Fruit fly (Drosophila melanogaster): ENCODE measurements around the gene bip1.

The bip1 gene

DNA sequence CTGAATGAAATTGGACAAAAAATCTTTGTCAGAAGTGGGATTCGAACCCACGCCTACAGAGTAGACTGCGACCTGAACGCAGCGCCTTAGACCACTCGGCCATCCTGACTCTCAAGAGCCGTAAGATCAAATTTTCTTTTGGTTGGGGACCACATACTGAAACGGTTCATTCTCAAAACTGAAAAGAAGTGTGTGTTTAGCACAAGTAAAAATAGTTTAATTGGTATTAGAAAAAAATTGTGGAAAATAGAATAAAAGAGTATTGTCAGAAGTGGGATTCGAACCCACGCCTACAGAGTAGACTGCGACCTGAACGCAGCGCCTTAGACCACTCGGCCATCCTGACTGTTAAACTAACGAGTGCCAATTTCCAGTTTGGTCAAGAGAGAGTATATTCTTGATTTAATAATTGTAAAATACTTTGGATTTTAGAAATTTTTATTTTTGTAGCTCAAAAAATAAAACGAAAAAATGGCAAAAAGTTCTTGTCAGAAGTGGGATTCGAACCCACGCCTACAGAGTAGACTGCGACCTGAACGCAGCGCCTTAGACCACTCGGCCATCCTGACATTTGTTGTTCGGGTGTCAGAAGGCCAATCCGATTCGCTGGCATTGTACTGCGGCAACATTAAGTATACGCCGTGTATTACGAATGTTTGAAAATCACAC is 1.8 kb upstream of the bip1 start (continued):
- peak; percentile 81 for TF ChIP-seq CG7745 (tag; optimal IDR thresholded peaks at IDR 0.05)
- TF ChIP-seq sqz (GFP tag; optimal IDR thresholded peaks at IDR 0.05), result peak; percentile 52
- TF ChIP-seq Opbp (GFP tag; IDR thresholded peaks at IDR 0.05; ENCODE audit: partially characterized antibody), result peak; percentile 79; the same call in 2 of the 3 replicates
- TF ChIP-seq hbn (GFP tag; IDR thresholded peaks at IDR 0.05; ENCODE audit: partially characterized antibody), result peak; percentile 58
- peak; percentile 69; the same call in 1 of the 2 replicates for TF ChIP-seq CG42726 (GFP tag; IDR thresholded peaks at IDR 0.05; ENCODE audit: partially characterized antibody)
- TF ChIP-seq CG15514 (GFP tag; optimal IDR thresholded peaks at IDR 0.05), result peak; percentile 17
- TF ChIP-seq unc-4 (GFP tag; IDR thresholded peaks at IDR 0.05; ENCODE audit: partially characterized antibody), result peak; percentile 50
- peak; percentile 30 for TF ChIP-seq CG3281 (GFP tag; optimal IDR thresholded peaks at IDR 0.05)
- peak; percentile 20 for TF ChIP-seq CG18599 (GFP tag; optimal IDR thresholded peaks at IDR 0.05)
- peak; percentile 10 for TF ChIP-seq exex (tag; optimal IDR thresholded peaks at IDR 0.05)
- peak; percentile 58 for TF ChIP-seq CG13287 (GFP tag; IDR thresholded peaks at IDR 0.05; ENCODE audit: partially characterized antibody)
- peak; percentile 65 for TF ChIP-seq vnd (GFP tag; IDR thresholded peaks at IDR 0.05; ENCODE audit: partially characterized antibody)
- TF ChIP-seq D19A (tag; optimal IDR thresholded peaks at IDR 0.05), result peak; percentile 46
- peak; percentile 3 for TF ChIP-seq CG17568 (GFP tag; optimal IDR thresholded peaks at IDR 0.05)
- peak; percentile 79 for TF ChIP-seq bbx (GFP tag; IDR thresholded peaks at IDR 0.05; ENCODE audit: partially characterized antibody)
- TF ChIP-seq CG12155 (GFP tag; optimal IDR thresholded peaks at IDR 0.05), result peak; percentile 94
- peak; percentile 59 for TF ChIP-seq CG14860 (GFP tag; IDR thresholded peaks at IDR 0.05; ENCODE audit: partially characterized antibody)
- TF ChIP-seq BtbVII (GFP tag; optimal IDR thresholded peaks at IDR 0.05), result peak; percentile 46
- TF ChIP-seq CG34376 (GFP tag; optimal IDR thresholded peaks at IDR 0.05), result peak; percentile 9
- TF ChIP-seq CG4328 (GFP tag; optimal IDR thresholded peaks at IDR 0.05), result peak; percentile 27
- TF ChIP-seq Deaf1 (tag; optimal IDR thresholded peaks at IDR 0.05), result peak; percentile 10
- TF ChIP-seq inv (GFP tag; IDR thresholded peaks at IDR 0.05; ENCODE audit: partially characterized antibody), result peak; percentile 44
- peak; percentile 77; the same call in 2 of the 4 replicates for TF ChIP-seq chinmo (GFP tag; IDR thresholded peaks at IDR 0.05; ENCODE audit: partially characterized antibody)
- TF ChIP-seq Med (GFP tag), result peak; percentile 78
- TF ChIP-seq Scr (GFP tag; IDR thresholded peaks at IDR 0.05; ENCODE audit: partially characterized antibody), result peak; percentile 65
- peak; percentile 73 for TF ChIP-seq CG16813 (GFP tag; IDR thresholded peaks at IDR 0.05; ENCODE audit: partially characterized antibody)
- TF ChIP-seq CG2678 (tag; optimal IDR thresholded peaks at IDR 0.05), result peak; percentile 3
- peak; percentile 22 for TF ChIP-seq scrt (GFP tag; optimal IDR thresholded peaks at IDR 0.05)
- TF ChIP-seq Stat92E (GFP tag; optimal IDR thresholded peaks at IDR 0.05), result peak in 1 of 3 experiments; percentile 56

DNA sequence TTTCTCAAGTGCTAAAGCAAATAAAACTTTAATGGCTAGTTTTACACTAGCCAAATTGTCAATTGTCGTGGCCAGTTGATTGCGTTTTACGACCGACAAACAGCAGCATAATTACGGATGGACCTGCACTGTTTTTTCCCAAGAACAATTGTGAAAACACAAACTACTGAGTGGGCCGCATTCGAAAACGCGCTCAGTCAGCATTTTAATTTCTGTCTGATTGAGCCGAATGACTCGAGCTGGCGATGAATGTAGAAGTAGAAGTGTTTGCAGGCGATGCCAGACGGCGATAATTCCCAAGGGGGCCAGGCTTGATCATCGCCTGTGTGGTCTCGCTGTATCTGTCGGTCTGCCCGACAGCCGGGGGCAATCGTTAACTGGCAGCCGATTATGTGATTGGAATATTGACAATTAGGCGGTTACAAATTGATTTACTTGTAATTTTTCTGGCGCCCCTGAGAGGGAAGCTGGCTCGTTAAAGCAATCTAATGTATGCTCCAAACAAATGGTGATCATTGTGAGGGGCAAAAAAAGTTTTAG is 1.2 kb upstream of the bip1 start:
- TF ChIP-seq CG10654 (GFP tag; optimal IDR thresholded peaks at IDR 0.05) (no peak), CG4360 (GFP tag; IDR thresholded peaks at IDR 0.05) (0 out of 2 replicates have a peak, but pooled peaks have one; percentile 9), ap (GFP tag; IDR thresholded peaks at IDR 0.05) (0 out of 2 replicates have a peak, but pooled peaks have one; percentile 4), ara (GFP tag; IDR thresholded peaks at IDR 0.05) (no peak), chm (GFP tag; IDR thresholded peaks at IDR 0.05) (0 out of 2 replicates have a peak, but pooled peaks have one; percentile 8), Ets65A (GFP tag) (peak; percentile 15), ci (GFP tag; IDR thresholded peaks at IDR 0.05) (0 out of 3 replicates have a peak, but pooled peaks have one; percentile 44), sug (tag; optimal IDR thresholded peaks at IDR 0.05) (peak; percentile 83), CG8281 (tag; optimal IDR thresholded peaks at IDR 0.05) (peak; percentile 72), CG10543 (GFP tag; optimal IDR thresholded peaks at IDR 0.05) (peak; percentile 59), CHES-1-like (GFP tag; optimal IDR thresholded peaks at IDR 0.05) (no peak), crol (GFP tag; IDR thresholded peaks at IDR 0.05) (no peak), CG7786 (GFP tag; optimal IDR thresholded peaks at IDR 0.05) (peak; percentile 14), Pdp1 (GFP tag; optimal IDR thresholded peaks at IDR 0.05) (peak in 1 of 2 experiments; percentile 50), CG17359 (tag; optimal IDR thresholded peaks at IDR 0.05) (peak; percentile 2), z (GFP tag; IDR thresholded peaks at IDR 0.05) (0 out of 3 replicates have a peak, but pooled peaks have one; percentile 30), CG3838 (GFP tag; optimal IDR thresholded peaks at IDR 0.05) (no peak), chinmo (GFP tag; IDR thresholded peaks at IDR 0.05; ENCODE audit: partially characterized antibody) (0 out of 4 replicates have a peak, but pooled peaks have one; percentile 74), Med (GFP tag) (peak; percentile 57)
